Worm (Caenorhabditis elegans) whole organism, midembryonic: ENCODE results near the gene R04A9.9.
"Not testable (repeated sequence)": the region's sequence is repeated elsewhere in the genome, so short reads cannot be mapped to it uniquely, and the experiment has no call there.

Experiments
- T22C8.4 ChIP-seq: fragments of 200-800 bp; sonication (Bioruptor generic); IDR thresholded peaks from 2 replicates; pipeline ENCODE4 v1.3.6; 2022; ENCODE audit warnings: missing genetic modification characterization, missing compliant biosample characterization
- cog-1 ChIP-seq: sonication (generic microtip); optimal IDR thresholded peaks from 2 replicates; lab custom pipeline; 2016; ENCODE audit warnings: missing genetic modification characterization, missing compliant biosample characterization
- flt-1 ChIP-seq: fragments of 200-800 bp; sonication (Bioruptor generic); IDR thresholded peaks from 2 replicates; pipeline ENCODE4 v1.3.6; 2022; ENCODE audit warnings: missing genetic modification characterization, missing compliant biosample characterization
- klf-2 ChIP-seq: fragments of 200-800 bp; sonication (Bioruptor generic); conservative IDR thresholded peaks from 2 replicates; pipeline ENCODE4 v1.3.6; 2022; ENCODE audit warnings: missing genetic modification reagents, missing genetic modification characterization, missing compliant biosample characterization
- med-1 ChIP-seq: sonication (generic microtip); optimal IDR thresholded peaks from 2 replicates; lab custom pipeline; 2017; ENCODE audit warnings: missing genetic modification characterization, mild to moderate bottlenecking, missing compliant biosample characterization, antibody characterized with exemption, missing genetic modification reagents; ENCODE audit not compliant: insufficient read depth
- ref-1 ChIP-seq: fragments of 200-800 bp; sonication (Bioruptor generic); conservative IDR thresholded peaks from 2 replicates; pipeline ENCODE4 v1.3.6; 2022; ENCODE audit warnings: missing genetic modification reagents, missing genetic modification characterization, missing compliant biosample characterization
- tab-1 ChIP-seq: fragments of 200-800 bp; sonication (Bioruptor generic); IDR thresholded peaks from 2 replicates; pipeline ENCODE4 v1.3.6; 2022; ENCODE audit warnings: missing genetic modification characterization, missing compliant biosample characterization
- ztf-23 ChIP-seq: fragments of 200-800 bp; sonication (Bioruptor generic); IDR thresholded peaks from 2 replicates; pipeline ENCODE4 v1.3.6; 2022; ENCODE audit warnings: missing genetic modification reagents, missing genetic modification characterization, missing compliant biosample characterization
- ztf-29 ChIP-seq: fragments of 200-800 bp; sonication (Bioruptor generic); IDR thresholded peaks from 2 replicates; pipeline ENCODE4 v1.3.6; 2022; ENCODE audit warnings: missing genetic modification reagents, missing genetic modification characterization, missing compliant biosample characterization

Gene R04A9.9

DNA sequence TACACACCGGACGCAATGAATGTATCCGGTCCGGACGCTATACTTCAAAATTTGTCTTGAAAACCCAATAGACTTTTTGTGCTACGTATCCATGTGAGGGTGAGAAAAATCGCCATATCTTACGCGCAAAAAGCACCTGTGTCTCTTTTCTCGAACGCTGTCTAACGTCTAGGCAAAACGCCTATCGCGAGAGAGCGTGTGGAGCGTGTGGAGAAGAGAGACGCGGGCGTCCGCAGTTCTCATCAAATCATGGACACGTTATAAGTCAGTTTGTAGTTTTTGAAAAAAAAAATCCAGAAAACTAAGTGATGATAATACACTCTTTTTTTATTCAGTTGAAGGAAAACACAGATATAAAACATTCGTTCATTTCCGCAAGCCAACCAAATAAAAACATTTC lies 9.3 kb downstream of the R04A9.9 start:
- TF ChIP-seq T22C8.4 (no peak), ztf-23 (GFP tag; lab: Robert Waterston, UW) (no peak), med-1 (GFP tag; lab: Kevin White, UChicago) (no peak), ref-1 (no peak), klf-2 (no peak), flt-1 (no peak), ztf-29 (no peak), cog-1 (tag; lab: Kevin White, UChicago) (no peak), tab-1 (GFP tag; lab: Robert Waterston, UW) (no peak)

DNA sequence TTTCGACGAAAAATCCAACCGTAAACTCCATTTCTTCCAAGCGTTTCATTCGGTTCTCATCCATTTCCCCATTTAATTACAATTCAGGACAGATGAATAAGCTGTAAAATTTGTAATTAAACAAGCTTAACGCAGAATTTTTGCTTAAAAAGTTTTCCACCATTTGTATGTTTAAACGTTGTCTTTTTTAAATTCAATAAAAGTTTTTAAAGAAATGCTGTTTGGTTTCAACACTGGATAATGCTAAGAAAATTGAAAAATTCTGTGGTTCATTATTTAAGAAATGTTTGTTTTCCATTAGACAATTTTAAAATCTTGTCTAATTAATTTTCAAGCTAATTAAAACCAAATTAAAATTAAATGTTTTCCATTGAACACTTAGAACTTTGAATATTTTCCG lies 9.9 kb downstream of the R04A9.9 start, which contains the start of gene R04A9.3:
R04A9.3 (minus strand) TSS at position 101 of the 400 bp plus-strand sequence.
- TF ChIP-seq med-1 (GFP tag; lab: Kevin White, UChicago) (no peak), klf-2 (no peak), ref-1 (no peak), T22C8.4 (no peak)

DNA sequence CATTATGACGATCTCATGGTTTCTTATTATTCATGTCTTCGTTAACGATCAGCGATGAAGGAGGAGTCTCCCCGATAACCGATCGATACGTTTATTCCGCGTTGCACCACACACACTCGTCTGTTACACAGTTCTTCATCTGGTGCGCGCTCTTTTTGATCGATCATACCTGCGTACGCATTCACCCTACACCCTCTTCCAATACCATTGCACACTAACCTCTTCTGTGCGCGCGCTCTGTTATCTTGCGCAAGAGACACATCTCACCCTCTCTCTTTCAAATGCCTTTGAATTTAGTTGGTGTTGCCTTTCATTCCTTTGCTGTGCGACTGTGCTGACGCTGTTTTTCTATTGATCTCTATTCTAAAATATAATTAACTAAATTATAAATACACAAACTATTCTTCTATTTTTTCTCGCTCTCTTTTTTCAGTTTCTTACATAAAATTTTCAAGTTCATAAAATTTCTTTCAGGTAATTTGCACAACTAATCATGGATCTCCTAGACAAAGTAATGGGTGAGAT lies 18.5 kb downstream of the R04A9.9 start, which contains the start of gene nrde-3:
nrde-3 (plus strand) TSS at position 475 of the 525 bp plus-strand sequence.
- TF ChIP-seq T22C8.4: peak; percentile 54
- no peak for TF ChIP-seq klf-2

DNA sequence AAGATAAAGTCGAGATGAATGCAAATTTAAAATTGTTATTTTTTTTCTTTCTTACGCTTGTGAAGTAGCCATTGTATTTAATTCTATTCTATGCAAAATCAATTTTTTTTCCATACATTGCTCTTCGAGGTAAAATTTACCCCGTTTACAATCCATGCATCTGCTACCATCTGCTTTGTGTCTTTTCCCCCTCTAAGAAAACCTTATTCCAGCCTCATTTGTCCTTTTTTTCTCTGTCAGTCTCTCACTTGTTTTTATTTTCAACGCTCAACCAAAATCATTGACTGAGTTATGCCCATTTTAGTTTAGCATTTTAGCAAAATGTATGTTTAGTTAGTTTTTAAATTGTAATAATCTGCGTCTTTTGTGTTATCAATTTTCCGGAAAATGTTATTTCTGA lies 20.4 kb downstream of the R04A9.9 start:
- no peak for TF ChIP-seq ref-1
- no peak for TF ChIP-seq ztf-23 (GFP tag; lab: Robert Waterston, UW)

DNA sequence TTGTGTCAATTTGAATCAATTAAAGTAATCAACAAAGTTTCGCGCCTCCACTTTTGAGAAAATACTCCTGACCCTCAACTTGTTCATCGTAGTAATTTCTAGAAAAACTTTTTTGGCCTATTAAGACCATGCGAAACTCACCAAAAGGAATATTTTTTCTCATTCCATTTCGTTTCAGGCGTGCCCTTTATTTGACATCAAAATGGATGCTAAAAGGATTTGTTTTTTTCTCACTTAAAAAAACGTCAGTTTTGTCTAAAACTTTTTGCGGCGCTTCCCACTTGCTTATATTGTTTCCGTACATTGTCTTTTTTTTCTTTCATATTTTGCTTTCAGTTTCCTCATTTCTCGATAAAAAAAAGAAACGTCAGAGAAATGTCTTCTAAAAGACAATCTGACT lies 29.9 kb downstream of the R04A9.9 start, which contains the start of gene C04E7.5:
C04E7.5 (plus strand) TSS at position 301 of the 400 bp plus-strand sequence.
- TF ChIP-seq klf-2: no peak
- TF ChIP-seq cog-1 (tag; lab: Kevin White, UChicago): no peak
- TF ChIP-seq tab-1 (GFP tag; lab: Robert Waterston, UW): no peak
- TF ChIP-seq T22C8.4: no peak
- TF ChIP-seq med-1 (GFP tag; lab: Kevin White, UChicago): no peak
- no peak for TF ChIP-seq ztf-29
- no peak for TF ChIP-seq flt-1
- no peak for TF ChIP-seq ztf-23 (GFP tag; lab: Robert Waterston, UW)
- no peak for TF ChIP-seq ref-1

DNA sequence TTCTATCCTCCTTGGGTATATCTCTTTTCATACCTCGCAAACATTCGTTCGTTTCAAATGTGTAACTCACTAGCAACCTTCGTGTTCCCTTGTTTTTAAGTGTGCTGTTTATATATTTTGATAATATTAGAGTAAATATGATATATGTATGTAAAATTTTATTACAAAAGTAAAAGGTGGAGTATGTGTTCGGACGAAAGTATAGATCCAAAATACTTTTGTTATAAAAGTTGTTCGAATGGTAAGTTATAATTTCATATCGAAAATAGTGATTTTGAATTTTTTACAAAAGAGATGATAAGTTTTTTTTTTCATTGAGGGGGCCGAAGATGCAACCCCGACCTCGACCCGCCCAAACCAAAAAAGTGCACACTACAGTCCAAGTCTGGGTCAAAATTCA lies 32.6 kb downstream of the R04A9.9 start, which contains the start of gene C04E7.1:
C04E7.1 (plus strand) TSS at position 301 of the 400 bp plus-strand sequence.
- TF ChIP-seq cog-1 (tag; lab: Kevin White, UChicago) (no peak), med-1 (GFP tag; lab: Kevin White, UChicago) (no peak), ref-1 (no peak), tab-1 (GFP tag; lab: Robert Waterston, UW) (no peak), klf-2 (no peak)

DNA sequence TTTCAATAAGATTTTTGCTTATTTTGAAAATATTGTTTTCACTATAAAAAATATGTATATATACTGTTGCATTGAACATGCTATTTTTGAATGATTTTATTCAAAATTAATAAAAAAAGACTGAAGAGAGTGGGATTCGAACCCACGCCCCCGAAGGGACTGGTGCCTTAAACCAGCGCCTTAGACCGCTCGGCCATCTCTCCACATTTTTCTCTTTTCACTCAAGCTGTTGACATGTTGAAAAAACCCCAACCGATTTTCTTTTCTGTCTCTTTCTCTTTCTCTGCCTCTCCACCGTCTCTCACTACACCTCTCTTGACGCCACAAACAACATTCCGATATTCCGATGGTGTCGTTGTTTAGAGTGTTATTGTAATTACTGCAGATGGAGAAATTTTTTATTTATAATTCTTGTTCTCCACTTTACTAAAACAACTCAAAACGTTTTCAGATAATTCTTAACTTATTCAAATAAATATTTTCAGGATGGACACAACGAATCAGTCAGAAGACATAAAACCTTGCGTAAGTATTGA lies 37.2 kb downstream of the R04A9.9 start, which contains the start of gene sor-3:
sor-3 (plus strand) TSS at position 486 of the 536 bp plus-strand sequence.
- TF ChIP-seq ztf-23 (GFP tag; lab: Robert Waterston, UW) (peak; percentile 96), flt-1 (peak; percentile 91), T22C8.4 (peak; percentile 90), klf-2 (peak; percentile 92), med-1 (GFP tag; lab: Kevin White, UChicago) (peak; percentile 69), tab-1 (GFP tag; lab: Robert Waterston, UW) (peak; percentile 95), ztf-29 (peak; percentile 92), cog-1 (tag; lab: Kevin White, UChicago) (peak; percentile 83), ref-1 (peak; percentile 84)

DNA sequence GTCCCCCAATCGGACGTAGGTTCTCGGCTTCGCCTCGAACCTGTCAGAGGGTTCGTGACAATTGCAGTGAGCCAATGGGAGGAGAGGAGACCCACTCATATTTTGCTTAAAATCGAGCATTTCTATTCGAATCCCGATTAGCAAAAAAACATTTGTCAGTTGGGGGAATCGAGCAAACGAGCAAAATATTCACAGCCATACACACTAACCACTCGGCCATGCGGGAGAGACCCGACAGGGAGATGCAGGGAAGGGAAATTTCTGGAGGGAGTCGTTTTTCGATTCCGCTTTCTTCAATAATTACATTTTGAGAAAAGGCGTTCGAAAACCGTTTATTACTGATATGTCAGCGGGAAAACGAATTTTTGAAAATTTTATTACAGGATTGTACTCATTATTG lies 39.0 kb downstream of the R04A9.9 start:
- peak; percentile 81 for TF ChIP-seq ztf-29
- peak; percentile 83 for TF ChIP-seq ref-1
- peak; percentile 95 for TF ChIP-seq tab-1 (GFP tag; lab: Robert Waterston, UW)
- peak; percentile 96 for TF ChIP-seq flt-1
- peak; percentile 89 for TF ChIP-seq ztf-23 (GFP tag; lab: Robert Waterston, UW)
- peak; percentile 82 for TF ChIP-seq klf-2
- peak; percentile 79 for TF ChIP-seq T22C8.4

DNA sequence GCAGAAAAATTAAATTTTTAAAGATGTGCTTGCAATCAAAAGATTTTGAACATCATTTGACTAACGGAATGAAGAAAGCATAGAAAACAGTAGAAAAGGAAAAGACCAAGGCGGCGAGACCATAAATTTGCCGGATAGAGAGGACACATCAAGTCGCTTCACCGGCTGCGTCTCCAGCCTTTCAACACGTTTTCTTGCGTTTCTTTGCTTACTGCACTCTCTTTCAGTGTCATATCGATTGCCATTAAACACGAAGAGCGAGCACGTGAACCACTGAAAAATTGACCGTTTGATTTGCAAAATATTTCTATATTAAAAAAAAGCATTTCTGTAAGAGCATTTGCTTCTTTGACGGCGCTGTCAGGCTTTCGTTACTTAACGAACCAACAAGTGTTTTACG lies 42.2 kb downstream of the R04A9.9 start:
- TF ChIP-seq med-1 (GFP tag; lab: Kevin White, UChicago) (no peak), T22C8.4 (peak; percentile 52; the same call in 1 of the 2 replicates), cog-1 (tag; lab: Kevin White, UChicago) (no peak)

DNA sequence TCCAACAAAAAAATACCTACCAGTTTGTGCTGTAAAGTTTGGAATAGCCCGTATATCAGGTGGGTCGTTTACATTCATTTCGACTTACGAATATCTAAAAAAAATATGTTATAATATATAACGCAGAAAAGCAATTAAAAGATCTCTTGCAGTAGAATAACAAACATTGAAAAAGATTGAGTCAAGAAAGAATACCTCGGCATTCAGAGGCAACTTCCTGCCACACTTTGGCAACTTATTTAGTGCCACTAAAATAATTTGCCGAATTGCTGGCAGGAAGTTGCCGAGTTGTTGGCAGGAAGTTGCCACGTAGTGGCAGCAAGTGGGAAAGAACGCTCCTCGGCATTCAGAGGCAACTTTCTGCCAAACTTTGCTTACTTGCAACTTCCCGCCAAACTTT lies 43.3 kb downstream of the R04A9.9 start, which contains the start of gene C04E7.3:
C04E7.3 (minus strand) TSS at position 101 of the 400 bp plus-strand sequence.
- not testable (repeated sequence) for TF ChIP-seq cog-1 (tag; lab: Kevin White, UChicago); klf-2; ztf-29

DNA sequence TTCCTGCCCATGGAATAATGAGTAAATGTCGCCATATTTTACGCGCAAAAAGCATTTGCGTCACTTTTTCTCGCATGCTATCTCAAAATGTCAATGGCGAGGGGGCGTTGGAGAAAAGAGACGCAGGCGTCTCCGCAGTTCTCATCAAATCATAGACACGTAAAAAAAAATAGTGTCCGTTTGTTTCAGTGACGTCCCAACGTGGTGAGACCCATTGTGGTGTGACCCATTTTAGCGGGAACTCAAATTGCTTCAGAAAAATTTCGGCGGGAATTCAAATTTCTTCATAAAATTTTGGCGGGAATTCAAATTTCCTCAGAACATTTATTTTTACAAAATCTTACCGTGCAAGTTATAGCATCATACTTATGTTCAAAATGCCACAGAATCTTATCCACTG lies 46.5 kb downstream of the R04A9.9 start:
- no peak for TF ChIP-seq ref-1
- TF ChIP-seq ztf-29: no peak
- no peak for TF ChIP-seq med-1 (GFP tag; lab: Kevin White, UChicago)
